Fruit fly (Drosophila melanogaster) whole organism, embryonic: ENCODE data around the gene Liprin-alpha.

Experiments
- BEAF-32 ChIP-seq: fragments of 200-800 bp; sonication (Bioruptor generic); optimal IDR thresholded peaks from 3 replicates; lab custom pipeline; 2017; ENCODE audit warnings: missing biosample characterization, missing genetic modification characterization, mild to moderate bottlenecking, moderate library complexity, missing genetic modification reagents
- CG10654 ChIP-seq: fragments of 200-800 bp; sonication (Bioruptor generic); optimal IDR thresholded peaks from 2 replicates; lab custom pipeline; 2016; ENCODE audit warnings: missing biosample characterization, missing genetic modification characterization
- CG13894 ChIP-seq: fragments of 200-800 bp; sonication (Bioruptor generic); optimal IDR thresholded peaks from 3 replicates; lab custom pipeline; 2018; ENCODE audit warnings: missing biosample characterization, mild to moderate bottlenecking, missing genetic modification characterization, moderate library complexity
- CG1647 ChIP-seq: fragments of 200-800 bp; sonication (Bioruptor generic); optimal IDR thresholded peaks from 3 replicates; lab custom pipeline; 2016; ENCODE audit warnings: missing biosample characterization, missing genetic modification characterization
- CG2116 ChIP-seq: fragments of 200-800 bp; sonication (Bioruptor generic); optimal IDR thresholded peaks from 3 replicates; lab custom pipeline; 2018; ENCODE audit warnings: missing biosample characterization, mild to moderate bottlenecking, missing genetic modification characterization
- CG31365 ChIP-seq: fragments of 200-800 bp; sonication (Bioruptor generic); optimal IDR thresholded peaks from 2 replicates; lab custom pipeline; 2018; ENCODE audit warnings: missing biosample characterization, mild to moderate bottlenecking, missing genetic modification characterization
- CG32532 ChIP-seq: fragments of 200-800 bp; sonication (Bioruptor generic); IDR thresholded peaks from 2 replicates; pipeline ENCODE4 v1.3.6; 2022; ENCODE audit warnings: missing biosample characterization, missing genetic modification characterization
- CG34376 ChIP-seq: fragments of 200-800 bp; sonication (Bioruptor generic); optimal IDR thresholded peaks from 2 replicates; lab custom pipeline; 2018; ENCODE audit warnings: missing biosample characterization, mild to moderate bottlenecking, missing genetic modification characterization
- CG3838 ChIP-seq: fragments of 200-800 bp; sonication (Bioruptor generic); optimal IDR thresholded peaks from 3 replicates; lab custom pipeline; 2016; ENCODE audit warnings: missing biosample characterization, missing genetic modification characterization
- CG5180 ChIP-seq: fragments of 200-800 bp; sonication (Bioruptor generic); optimal IDR thresholded peaks from 3 replicates; lab custom pipeline; 2017; ENCODE audit warnings: missing biosample characterization, missing genetic modification characterization, mild to moderate bottlenecking, moderate library complexity, missing genetic modification reagents
- CG6254 ChIP-seq: fragments of 200-800 bp; sonication (Bioruptor generic); optimal IDR thresholded peaks from 3 replicates; lab custom pipeline; 2017; ENCODE audit warnings: mild to moderate bottlenecking, missing biosample characterization, missing genetic modification reagents, missing genetic modification characterization
- CG6791 ChIP-seq: fragments of 200-800 bp; sonication (Bioruptor generic); IDR thresholded peaks from 3 replicates; pipeline ENCODE4 v1.3.6; 2022; ENCODE audit warnings: missing biosample characterization, missing genetic modification characterization; ENCODE audit not compliant: partially characterized antibody
- CG7928 ChIP-seq: fragments of 200-800 bp; sonication (Bioruptor generic); optimal IDR thresholded peaks from 2 replicates; lab custom pipeline; 2017; ENCODE audit warnings: missing biosample characterization, mild to moderate bottlenecking, missing genetic modification characterization
- CG8944 ChIP-seq: fragments of 200-800 bp; sonication (Bioruptor generic); optimal IDR thresholded peaks from 3 replicates; lab custom pipeline; 2016; ENCODE audit warnings: missing biosample characterization, missing genetic modification characterization
- CG9437 ChIP-seq: fragments of 200-800 bp; sonication (Bioruptor generic); optimal IDR thresholded peaks from 2 replicates; lab custom pipeline; 2018; ENCODE audit warnings: missing biosample characterization, mild to moderate bottlenecking, missing genetic modification characterization
- CG9727 ChIP-seq: fragments of 200-800 bp; sonication (Bioruptor generic); optimal IDR thresholded peaks from 3 replicates; lab custom pipeline; 2017; ENCODE audit warnings: missing biosample characterization, mild to moderate bottlenecking, missing genetic modification characterization
- Camta ChIP-seq: fragments of 200-800 bp; sonication (Bioruptor generic); optimal IDR thresholded peaks from 2 replicates; lab custom pipeline; 2016; ENCODE audit warnings: missing biosample characterization, missing genetic modification characterization
- Hr51 ChIP-seq, 2 experiments: fragments of 200-800 bp; sonication (Bioruptor generic); optimal IDR thresholded peaks; 2 replicates in 1 of 2; 3 replicates in 1 of 2; lab custom pipeline; 2016 to 2018; ENCODE audit warnings: missing biosample characterization in 2 of 2, missing genetic modification characterization in 2 of 2, mild to moderate bottlenecking in 1 of 2, moderate library complexity in 1 of 2
- MESR4 ChIP-seq: fragments of 200-800 bp; sonication (Bioruptor generic); optimal IDR thresholded peaks from 2 replicates; lab custom pipeline; 2018; ENCODE audit warnings: missing biosample characterization, mild to moderate bottlenecking, missing genetic modification characterization, moderate library complexity
- Meics ChIP-seq: fragments of 200-800 bp; sonication (Bioruptor generic); optimal IDR thresholded peaks from 2 replicates; lab custom pipeline; 2017; ENCODE audit warnings: missing biosample characterization, mild to moderate bottlenecking, missing genetic modification characterization
- NC2β ChIP-seq: fragments of 200-800 bp; sonication (Bioruptor generic); optimal IDR thresholded peaks from 2 replicates; lab custom pipeline; 2016; ENCODE audit warnings: missing biosample characterization, missing genetic modification characterization
- PHDP ChIP-seq: fragments of 200-800 bp; sonication (Bioruptor generic); optimal IDR thresholded peaks from 3 replicates; lab custom pipeline; 2018; ENCODE audit warnings: missing biosample characterization, mild to moderate bottlenecking, missing genetic modification characterization, moderate library complexity
- Side ChIP-seq: fragments of 200-800 bp; sonication (Bioruptor generic); optimal IDR thresholded peaks from 2 replicates; lab custom pipeline; 2016; ENCODE audit warnings: missing biosample characterization, missing genetic modification characterization
- Ssrp ChIP-seq: fragments of 200-800 bp; sonication (Bioruptor generic); optimal IDR thresholded peaks from 2 replicates; lab custom pipeline; 2018; ENCODE audit warnings: missing biosample characterization, mild to moderate bottlenecking, missing genetic modification characterization, moderate library complexity
- Vsx1 ChIP-seq: fragments of 200-800 bp; sonication (Bioruptor generic); optimal IDR thresholded peaks from 2 replicates; lab custom pipeline; 2017; ENCODE audit warnings: missing biosample characterization, mild to moderate bottlenecking, missing genetic modification characterization, missing genetic modification reagents
- ab ChIP-seq: fragments of 200-800 bp; sonication (Bioruptor generic); optimal IDR thresholded peaks from 2 replicates; lab custom pipeline; 2016; ENCODE audit warnings: missing biosample characterization, missing genetic modification characterization
- ase ChIP-seq: fragments of 200-800 bp; sonication (Bioruptor generic); IDR thresholded peaks from 3 replicates; pipeline ENCODE4 v1.3.6; 2022; ENCODE audit warnings: missing biosample characterization, missing genetic modification characterization
- az2 ChIP-seq: fragments of 200-800 bp; sonication (Bioruptor generic); optimal IDR thresholded peaks from 3 replicates; lab custom pipeline; 2016; ENCODE audit warnings: missing biosample characterization, missing genetic modification characterization
- bbx ChIP-seq: fragments of 200-800 bp; sonication (Bioruptor generic); IDR thresholded peaks from 2 replicates; pipeline ENCODE4 v1.3.6; 2022; ENCODE audit warnings: missing biosample characterization, missing genetic modification characterization; ENCODE audit not compliant: partially characterized antibody
- bigmax ChIP-seq: fragments of 200-800 bp; sonication (Bioruptor generic); optimal IDR thresholded peaks from 2 replicates; lab custom pipeline; 2018; ENCODE audit warnings: missing biosample characterization, mild to moderate bottlenecking, missing genetic modification characterization
- chn ChIP-seq: fragments of 200-800 bp; sonication (Bioruptor generic); optimal IDR thresholded peaks from 2 replicates; lab custom pipeline; 2016; ENCODE audit warnings: missing biosample characterization, missing genetic modification characterization
- crp ChIP-seq, 2 experiments: fragments of 200-800 bp; sonication (Bioruptor generic); optimal IDR thresholded peaks; 2 replicates in 1 of 2; 3 replicates in 1 of 2; lab custom pipeline; 2017; ENCODE audit warnings: missing biosample characterization in 2 of 2, missing genetic modification characterization in 2 of 2, mild to moderate bottlenecking in 1 of 2, moderate library complexity in 1 of 2
- dpn ChIP-seq, 2 experiments: fragments of 200-800 bp; sonication (Bioruptor generic); optimal IDR thresholded peaks; 3 replicates each; lab custom pipeline; 2016; ENCODE audit warnings: missing biosample characterization in 2 of 2, missing genetic modification characterization in 2 of 2
- ems ChIP-seq: fragments of 200-800 bp; sonication (Bioruptor generic); optimal IDR thresholded peaks from 3 replicates; lab custom pipeline; 2016; ENCODE audit warnings: missing biosample characterization, missing genetic modification characterization
- gcm2 ChIP-seq: fragments of 200-800 bp; sonication (Bioruptor generic); optimal IDR thresholded peaks from 2 replicates; lab custom pipeline; 2016; ENCODE audit warnings: missing biosample characterization, missing genetic modification characterization
- her ChIP-seq: fragments of 200-800 bp; sonication (Bioruptor generic); optimal IDR thresholded peaks from 2 replicates; lab custom pipeline; 2016; ENCODE audit warnings: missing biosample characterization, missing genetic modification characterization
- hkb ChIP-seq, 2 experiments: fragments of 200-800 bp in 1 of 2; fragments of >200 bp in 1 of 2; sonication (Bioruptor generic) in 1 of 2; IDR thresholded peaks in 1 of 2; optimal IDR thresholded peaks in 1 of 2; 2 replicates each; pipeline versions ENCODE4 v1.3.6 to Lab custom; 2017 to 2022; ENCODE audit warnings: missing biosample characterization in 1 of 2, missing genetic modification characterization in 1 of 2
- nom ChIP-seq: fragments of 200-800 bp; sonication (Bioruptor generic); optimal IDR thresholded peaks from 2 replicates; lab custom pipeline; 2017; ENCODE audit warnings: missing biosample characterization, missing genetic modification characterization, mild to moderate bottlenecking, moderate library complexity, missing genetic modification reagents
- otp ChIP-seq: fragments of 200-800 bp; sonication (Bioruptor generic); IDR thresholded peaks from 3 replicates; pipeline ENCODE4, ENCODE4 v1.3.6; 2022; ENCODE audit warnings: missing biosample characterization, missing genetic modification characterization
- pho ChIP-seq: fragments of 200-800 bp; sonication (Bioruptor generic); optimal IDR thresholded peaks from 2 replicates; lab custom pipeline; 2016; ENCODE audit warnings: missing biosample characterization, missing genetic modification characterization
- prd ChIP-seq, 3 experiments: fragments of >200 bp in 2 of 3; fragments of 200-800 bp in 1 of 3; sonication (Bioruptor generic) in 1 of 3; optimal IDR thresholded peaks in 2 of 3; IDR thresholded peaks in 1 of 3; 2 replicates in 2 of 3; 3 replicates in 1 of 3; pipeline versions ENCODE4 v1.3.6 to Lab custom; 2017 to 2022; ENCODE audit warnings: missing biosample characterization in 1 of 3, missing genetic modification characterization in 1 of 3
- seq ChIP-seq: fragments of 200-800 bp; sonication (Bioruptor generic); IDR thresholded peaks from 2 replicates; pipeline ENCODE4 v1.3.6; 2022; ENCODE audit warnings: missing biosample characterization, missing genetic modification characterization
- sim ChIP-seq: fragments of 200-800 bp; sonication (Bioruptor generic); IDR thresholded peaks from 2 replicates; pipeline ENCODE4 v1.3.6; 2022; ENCODE audit warnings: missing biosample characterization, missing genetic modification characterization
- stwl ChIP-seq: fragments of 200-800 bp; sonication (Bioruptor generic); optimal IDR thresholded peaks from 3 replicates; lab custom pipeline; 2018; ENCODE audit warnings: missing biosample characterization, mild to moderate bottlenecking, missing genetic modification characterization, moderate library complexity
- twi ChIP-seq: fragments of 200-800 bp; optimal IDR thresholded peaks from 2 replicates; lab custom pipeline; 2019; ENCODE audit warnings: missing biosample characterization, mild to moderate bottlenecking, missing genetic modification characterization, moderate library complexity
- unpg ChIP-seq: fragments of 200-800 bp; sonication (Bioruptor generic); optimal IDR thresholded peaks from 3 replicates; lab custom pipeline; 2018; ENCODE audit warnings: missing biosample characterization, mild to moderate bottlenecking, missing genetic modification characterization, moderate library complexity
- yki ChIP-seq: fragments of >200 bp; optimal IDR thresholded peaks from 3 replicates; lab custom pipeline; 2018
- z ChIP-seq: fragments of 200-800 bp; sonication (Bioruptor generic); IDR thresholded peaks from 3 replicates; pipeline ENCODE4 v1.3.6; 2022; ENCODE audit warnings: missing biosample characterization, missing genetic modification characterization
- zen ChIP-seq: fragments of 200-800 bp; sonication (Bioruptor generic); optimal IDR thresholded peaks from 3 replicates; lab custom pipeline; 2018; ENCODE audit warnings: missing biosample characterization, mild to moderate bottlenecking, missing genetic modification characterization, moderate library complexity

The Liprin-alpha gene

dm6 chr2L:6700742-6701141 lies 23.0 kb upstream of the Liprin-alpha start:
- TF ChIP-seq PHDP (tag; lab: Kevin White, UChicago) (peak; percentile 29), her (GFP tag; lab: Kevin White, UChicago) (peak; percentile 48), otp (peak; percentile 51; the same call in 1 of the 3 replicates), gcm2 (no peak), seq (no peak), CG13894 (tag; lab: Kevin White, UChicago) (no peak), crp (GFP tag; optimal IDR thresholded peaks at IDR 0.05; lab: Kevin White, UChicago) (no peak), CG2116 (GFP tag; lab: Kevin White, UChicago) (peak; percentile 22), Camta (GFP tag; lab: Kevin White, UChicago) (peak; percentile 30), unpg (GFP tag; lab: Kevin White, UChicago) (peak; percentile 7), pho (GFP tag; lab: Kevin White, UChicago) (no peak), stwl (tag; lab: Kevin White, UChicago) (peak; percentile 31), zen (peak; percentile 92), CG34376 (GFP tag; lab: Kevin White, UChicago) (no peak), CG9727 (peak; percentile 85), ab (no peak), Ssrp (tag; lab: Kevin White, UChicago) (no peak), bbx (GFP tag; lab: Robert Waterston, UW) (no peak), CG32532 (0 out of 2 replicates have a peak, but pooled peaks have one; percentile 5), CG1647 (GFP tag; lab: Kevin White, UChicago) (no peak), Vsx1 (GFP tag; lab: Kevin White, UChicago) (peak; percentile 7), az2 (GFP tag; lab: Kevin White, UChicago) (no peak), CG10654 (GFP tag; lab: Kevin White, UChicago) (peak; percentile 4), chn (GFP tag; lab: Kevin White, UChicago) (no peak), CG6254 (GFP tag; lab: Kevin White, UChicago) (no peak), CG6791 (GFP tag; lab: Robert Waterston, UW) (no peak), dpn (GFP tag; optimal IDR thresholded peaks at IDR 0.05; lab: Kevin White, UChicago) (peak in 1 of 2 experiments; percentile 11), CG7928 (GFP tag; lab: Kevin White, UChicago) (no peak), Side (peak; percentile 40), CG3838 (no peak), Hr51 (GFP tag; optimal IDR thresholded peaks at IDR 0.05; lab: Kevin White, UChicago) (peak in 1 of 2 experiments; percentile 15), prd (optimal IDR thresholded peaks at IDR 0.05; lab: Kevin White, UChicago) (no peak), prd (GFP tag; IDR thresholded peaks at IDR 0.05; lab: Robert Waterston, UW) (peak; percentile 50; the same call in 2 of the 3 replicates), ems (GFP tag; lab: Kevin White, UChicago) (no peak), ase (no peak), z (no peak), bigmax (GFP tag; lab: Kevin White, UChicago) (no peak), CG5180 (GFP tag; lab: Kevin White, UChicago) (peak; percentile 7), yki (lab: Kevin White, UChicago) (no peak), CG8944 (no peak), CG9437 (GFP tag; lab: Kevin White, UChicago) (no peak), CG31365 (tag; lab: Kevin White, UChicago) (no peak), Meics (no peak), NC2β (GFP tag; lab: Kevin White, UChicago) (peak; percentile 54), twi (tag; lab: Kevin White, UChicago) (peak; percentile 43), sim (GFP tag; lab: Robert Waterston, UW) (no peak), nom (GFP tag; lab: Kevin White, UChicago) (no peak), hkb (optimal IDR thresholded peaks at IDR 0.05; lab: Kevin White, UChicago) (no peak), hkb (GFP tag; IDR thresholded peaks at IDR 0.05; lab: Robert Waterston, UW) (0 out of 2 replicates have a peak, but pooled peaks have one; percentile 22), MESR4 (no peak), BEAF-32 (GFP tag; lab: Kevin White, UChicago) (no peak)
